Worm (Caenorhabditis elegans): ENCODE measurements around the gene best-3.

best-3 gene

DNA sequence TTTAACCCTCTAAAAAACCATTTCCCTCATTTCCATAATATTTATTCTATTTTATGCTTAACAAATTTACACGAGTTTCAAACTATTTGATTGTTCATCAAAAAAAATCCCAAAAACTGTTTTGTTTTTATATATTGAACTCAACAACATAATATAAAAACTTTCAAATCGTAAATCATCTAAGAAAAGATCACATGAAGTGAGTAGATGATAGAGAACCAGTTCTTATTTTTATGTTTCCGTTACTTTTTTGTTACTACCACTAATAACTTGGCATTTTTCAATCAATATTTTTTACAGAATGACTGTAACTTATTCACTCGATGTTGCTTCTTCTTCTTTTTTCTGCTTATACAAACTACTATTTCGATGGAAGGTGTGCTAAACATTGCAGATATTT lies at the start of gene best-3:
Gene best-3, plus strand, starts transcription at position 301 of the 400 bp plus-strand sequence.
- TF ChIP-seq ref-1 (GFP tag; conservative IDR thresholded peaks at IDR 0.05) (no peak), tab-1 (GFP tag; IDR thresholded peaks at IDR 0.05) (no peak), ztf-23 (GFP tag; IDR thresholded peaks at IDR 0.05) (no peak), ztf-29 (GFP tag; IDR thresholded peaks at IDR 0.05) (no peak), flt-1 (GFP tag; IDR thresholded peaks at IDR 0.05) (no peak), cog-1 (tag; optimal IDR thresholded peaks at IDR 0.05) (no peak), T22C8.4 (GFP tag; IDR thresholded peaks at IDR 0.05) (no peak), klf-2 (GFP tag; conservative IDR thresholded peaks at IDR 0.05) (no peak), med-1 (GFP tag; optimal IDR thresholded peaks at IDR 0.05; ENCODE audit: insufficient read depth) (no peak)

DNA sequence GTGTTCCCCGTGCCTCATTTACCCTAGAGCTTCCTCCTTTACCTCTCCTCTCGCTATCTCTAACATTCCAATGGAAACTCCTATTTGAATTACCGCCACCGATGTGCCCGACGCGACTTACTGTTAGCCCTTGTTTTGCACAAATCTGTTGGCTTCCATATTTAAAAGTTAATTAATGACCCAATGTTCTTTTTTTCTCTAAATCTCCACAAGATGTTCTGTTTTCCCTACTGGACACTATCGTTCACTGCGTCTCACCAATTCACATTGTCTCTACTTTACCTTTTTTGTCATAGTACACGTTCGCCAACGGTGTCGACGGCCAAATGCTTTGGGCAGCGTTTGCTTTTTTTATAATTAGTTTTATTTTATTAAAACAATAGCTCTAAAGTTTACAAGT lies 12.2 kb upstream of the best-3 start:
- TF ChIP-seq klf-2 (GFP tag; conservative IDR thresholded peaks at IDR 0.05) (no peak), ztf-29 (GFP tag; IDR thresholded peaks at IDR 0.05) (no peak), ref-1 (GFP tag; conservative IDR thresholded peaks at IDR 0.05) (no peak), cog-1 (tag; optimal IDR thresholded peaks at IDR 0.05) (no peak), med-1 (GFP tag; optimal IDR thresholded peaks at IDR 0.05; ENCODE audit: insufficient read depth) (no peak), ztf-23 (GFP tag; IDR thresholded peaks at IDR 0.05) (no peak), tab-1 (GFP tag; IDR thresholded peaks at IDR 0.05) (no peak), flt-1 (GFP tag; IDR thresholded peaks at IDR 0.05) (no peak), T22C8.4 (GFP tag; IDR thresholded peaks at IDR 0.05) (no peak)

DNA sequence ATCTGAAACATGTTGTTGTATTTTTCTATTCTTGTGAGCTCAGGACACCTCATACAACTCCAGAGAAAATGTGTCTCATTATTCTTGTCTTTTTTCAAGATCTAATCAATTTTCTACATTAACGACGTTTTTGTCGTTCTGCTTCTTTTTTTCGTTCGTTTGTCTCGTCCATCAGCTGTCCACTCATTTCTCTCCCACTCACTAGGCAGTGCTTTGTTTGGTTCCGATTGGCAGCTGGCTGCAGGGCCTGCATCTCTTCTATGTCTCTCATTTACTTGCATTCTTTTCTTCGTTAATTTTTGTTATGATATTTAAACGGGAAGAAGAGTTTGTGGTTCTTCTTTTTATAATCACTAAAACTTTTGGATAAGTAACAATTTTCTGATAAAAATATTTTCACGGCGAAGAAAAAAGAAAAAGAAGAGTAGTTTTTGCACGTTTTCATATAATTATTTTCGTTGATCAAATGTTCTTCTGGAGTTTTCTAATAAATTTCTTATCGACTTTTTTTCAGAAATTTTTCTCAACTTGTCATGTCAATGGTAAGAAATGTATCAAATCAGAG lies 11.4 kb upstream of the best-3 start, which contains the start of gene 2L52.1:
Gene 2L52.1, plus strand, starts transcription at position 515 of the 565 bp plus-strand sequence.
- no peak for TF ChIP-seq ref-1 (GFP tag; conservative IDR thresholded peaks at IDR 0.05)
- no peak for TF ChIP-seq T22C8.4 (GFP tag; IDR thresholded peaks at IDR 0.05)
- no peak for TF ChIP-seq tab-1 (GFP tag; IDR thresholded peaks at IDR 0.05)
- TF ChIP-seq ztf-29 (GFP tag; IDR thresholded peaks at IDR 0.05) = no peak
- TF ChIP-seq med-1 (GFP tag; optimal IDR thresholded peaks at IDR 0.05; ENCODE audit: insufficient read depth) = no peak
- no peak for TF ChIP-seq cog-1 (tag; optimal IDR thresholded peaks at IDR 0.05)
- TF ChIP-seq klf-2 (GFP tag; conservative IDR thresholded peaks at IDR 0.05) = no peak
- TF ChIP-seq ztf-23 (GFP tag; IDR thresholded peaks at IDR 0.05) = no peak
- TF ChIP-seq flt-1 (GFP tag; IDR thresholded peaks at IDR 0.05) = no peak

DNA sequence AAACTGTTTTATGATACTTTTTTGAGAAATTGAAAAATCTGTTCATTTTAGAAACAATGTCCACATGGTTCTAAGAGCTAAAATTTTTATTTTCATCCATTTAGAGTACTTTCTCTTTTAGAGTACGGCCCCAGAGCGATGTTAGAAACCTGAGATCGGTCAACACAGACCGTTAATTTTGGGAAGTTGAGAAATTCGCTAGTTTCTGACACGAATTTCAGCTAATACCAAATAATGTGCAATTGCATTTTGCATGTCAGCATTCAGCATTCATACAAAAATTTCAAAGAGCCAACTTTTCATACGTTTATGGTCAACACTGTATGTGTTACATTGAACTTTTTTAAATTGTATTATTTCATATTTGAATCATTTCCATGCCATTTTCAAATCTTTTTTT lies 8.0 kb upstream of the best-3 start:
- no peak for TF ChIP-seq med-1 (GFP tag; optimal IDR thresholded peaks at IDR 0.05; ENCODE audit: insufficient read depth)
- no peak for TF ChIP-seq ztf-29 (GFP tag; IDR thresholded peaks at IDR 0.05)
- TF ChIP-seq tab-1 (GFP tag; IDR thresholded peaks at IDR 0.05) = no peak

DNA sequence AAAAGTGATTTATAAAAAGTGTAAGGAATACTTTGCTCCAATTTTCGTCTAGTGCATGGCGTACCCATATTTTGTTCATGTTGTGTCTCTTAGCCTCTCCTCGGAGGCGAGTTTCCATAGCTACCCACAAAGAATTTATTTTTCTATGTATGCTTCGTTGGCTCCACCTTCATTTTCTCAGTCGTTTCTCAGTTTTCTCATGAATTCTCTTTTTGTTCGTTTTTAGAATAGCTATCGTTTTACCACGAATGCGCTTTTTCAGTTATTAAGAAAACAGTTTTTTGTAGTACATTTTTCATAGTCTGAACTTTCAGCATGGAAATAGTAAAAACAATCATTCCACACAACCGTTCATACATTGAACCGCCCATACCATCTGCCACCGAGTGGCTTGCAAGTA lies 6.4 kb upstream of the best-3 start, which contains the start of gene osta-1:
Gene osta-1, plus strand, starts transcription at position 309 of the 400 bp plus-strand sequence.
- TF ChIP-seq ref-1 (GFP tag; conservative IDR thresholded peaks at IDR 0.05) (no peak), ztf-29 (GFP tag; IDR thresholded peaks at IDR 0.05) (no peak), klf-2 (GFP tag; conservative IDR thresholded peaks at IDR 0.05) (no peak)

DNA sequence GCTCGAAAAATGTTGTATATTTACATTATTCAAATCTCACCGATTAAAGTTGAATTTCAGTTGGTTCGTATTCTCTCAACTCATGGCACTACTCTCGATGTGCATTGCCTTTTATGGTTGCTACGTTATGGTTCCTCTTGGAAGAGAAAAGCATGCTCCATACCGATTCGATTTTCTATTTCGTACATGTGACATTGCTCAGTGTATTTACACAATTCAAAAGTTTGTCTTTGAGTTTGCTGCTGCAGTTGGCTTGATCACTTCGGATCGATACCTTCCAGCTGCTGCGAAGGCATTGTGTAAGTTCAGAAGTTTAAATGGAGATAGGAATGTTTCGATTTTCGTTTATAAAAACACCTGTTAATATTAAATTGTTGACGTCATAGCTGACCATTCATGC lies 4.6 kb upstream of the best-3 start:
- TF ChIP-seq ref-1 (GFP tag; conservative IDR thresholded peaks at IDR 0.05) (no peak), tab-1 (GFP tag; IDR thresholded peaks at IDR 0.05) (no peak), klf-2 (GFP tag; conservative IDR thresholded peaks at IDR 0.05) (no peak), cog-1 (tag; optimal IDR thresholded peaks at IDR 0.05) (no peak), flt-1 (GFP tag; IDR thresholded peaks at IDR 0.05) (no peak), ztf-23 (GFP tag; IDR thresholded peaks at IDR 0.05) (no peak), med-1 (GFP tag; optimal IDR thresholded peaks at IDR 0.05; ENCODE audit: insufficient read depth) (no peak), T22C8.4 (GFP tag; IDR thresholded peaks at IDR 0.05) (no peak), ztf-29 (GFP tag; IDR thresholded peaks at IDR 0.05) (no peak)

DNA sequence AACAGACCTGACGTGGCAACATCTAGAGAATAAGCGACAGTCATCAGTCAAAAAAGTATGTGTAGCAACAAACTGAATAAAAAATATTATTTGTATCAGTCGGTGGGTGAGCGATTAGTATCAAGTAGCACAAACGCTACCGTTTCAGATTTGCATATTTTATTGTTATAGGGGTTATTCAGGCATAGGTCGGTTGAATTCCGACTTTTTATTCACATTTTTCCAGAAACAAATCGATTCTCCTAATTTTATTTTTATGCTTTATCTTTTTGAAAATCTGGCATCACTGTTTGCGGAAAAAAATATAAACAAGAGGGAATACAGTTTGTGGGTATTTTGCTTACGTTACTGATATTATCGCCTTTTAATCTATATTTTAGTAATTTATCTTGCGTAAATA lies 1.0 kb upstream of the best-3 start, which contains the start of gene best-4:
Gene best-4, minus strand, starts transcription at position 101 of the 400 bp plus-strand sequence.
- no peak for TF ChIP-seq ztf-29 (GFP tag; IDR thresholded peaks at IDR 0.05)
- no peak for TF ChIP-seq med-1 (GFP tag; optimal IDR thresholded peaks at IDR 0.05; ENCODE audit: insufficient read depth)
- TF ChIP-seq flt-1 (GFP tag; IDR thresholded peaks at IDR 0.05) = no peak
- TF ChIP-seq T22C8.4 (GFP tag; IDR thresholded peaks at IDR 0.05) = no peak
- TF ChIP-seq ztf-23 (GFP tag; IDR thresholded peaks at IDR 0.05) = no peak
- no peak for TF ChIP-seq klf-2 (GFP tag; conservative IDR thresholded peaks at IDR 0.05)
- no peak for TF ChIP-seq tab-1 (GFP tag; IDR thresholded peaks at IDR 0.05)
- TF ChIP-seq cog-1 (tag; optimal IDR thresholded peaks at IDR 0.05) = no peak

DNA sequence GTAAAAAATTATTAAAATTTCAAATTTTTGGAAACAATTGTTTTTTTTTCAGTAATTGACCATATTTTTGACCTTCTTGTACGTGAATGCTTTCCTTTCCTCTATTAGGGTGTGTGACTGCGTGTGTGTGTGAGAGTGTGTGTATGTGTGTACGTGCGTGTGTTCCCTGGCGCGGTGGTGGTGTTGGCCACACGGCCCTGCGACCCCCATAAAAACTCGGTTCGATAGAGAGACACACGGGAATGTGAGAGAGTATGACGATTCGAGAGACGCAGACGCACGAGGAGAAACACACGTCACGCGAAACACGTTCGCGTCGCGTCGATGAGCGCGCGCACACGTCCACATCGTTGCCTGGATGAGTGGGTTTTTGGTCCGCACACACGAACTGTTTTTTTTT lies 6.0 kb downstream of the best-3 start:
- TF ChIP-seq flt-1 (GFP tag; IDR thresholded peaks at IDR 0.05) (no peak), ztf-29 (GFP tag; IDR thresholded peaks at IDR 0.05) (no peak), ztf-23 (GFP tag; IDR thresholded peaks at IDR 0.05) (peak; percentile 53; the same call in 1 of the 2 replicates), cog-1 (tag; optimal IDR thresholded peaks at IDR 0.05) (peak; percentile 57), klf-2 (GFP tag; conservative IDR thresholded peaks at IDR 0.05) (no peak), tab-1 (GFP tag; IDR thresholded peaks at IDR 0.05) (no peak), med-1 (GFP tag; optimal IDR thresholded peaks at IDR 0.05; ENCODE audit: insufficient read depth) (no peak), T22C8.4 (GFP tag; IDR thresholded peaks at IDR 0.05) (peak; percentile 32; the same call in 1 of the 2 replicates), ref-1 (GFP tag; conservative IDR thresholded peaks at IDR 0.05) (no peak)

DNA sequence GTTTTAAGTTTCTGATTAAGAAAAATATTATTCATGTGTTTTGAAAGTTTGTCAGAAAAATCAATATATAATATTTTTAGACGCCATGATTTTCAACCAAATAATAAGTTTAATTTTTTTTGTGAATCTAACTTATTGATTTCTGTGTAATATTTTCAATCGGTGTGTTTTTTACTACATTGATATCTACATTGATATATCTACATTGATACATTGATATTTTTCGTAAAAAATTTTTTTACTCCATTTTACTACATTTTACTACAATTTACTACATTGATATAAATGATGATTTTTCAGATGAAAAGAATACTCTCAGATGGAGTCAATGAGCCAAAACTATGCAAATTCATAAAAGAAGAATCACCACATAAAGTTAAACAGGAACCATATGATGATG lies 6.5 kb downstream of the best-3 start, which contains the start of gene gmeb-1:
Gene gmeb-1, plus strand, starts transcription at position 301 of the 400 bp plus-strand sequence.
- TF ChIP-seq ztf-29 (GFP tag; IDR thresholded peaks at IDR 0.05) (no peak), cog-1 (tag; optimal IDR thresholded peaks at IDR 0.05) (no peak), med-1 (GFP tag; optimal IDR thresholded peaks at IDR 0.05; ENCODE audit: insufficient read depth) (no peak), T22C8.4 (GFP tag; IDR thresholded peaks at IDR 0.05) (no peak), klf-2 (GFP tag; conservative IDR thresholded peaks at IDR 0.05) (no peak), tab-1 (GFP tag; IDR thresholded peaks at IDR 0.05) (no peak), ref-1 (GFP tag; conservative IDR thresholded peaks at IDR 0.05) (no peak), flt-1 (GFP tag; IDR thresholded peaks at IDR 0.05) (no peak), ztf-23 (GFP tag; IDR thresholded peaks at IDR 0.05) (no peak)

DNA sequence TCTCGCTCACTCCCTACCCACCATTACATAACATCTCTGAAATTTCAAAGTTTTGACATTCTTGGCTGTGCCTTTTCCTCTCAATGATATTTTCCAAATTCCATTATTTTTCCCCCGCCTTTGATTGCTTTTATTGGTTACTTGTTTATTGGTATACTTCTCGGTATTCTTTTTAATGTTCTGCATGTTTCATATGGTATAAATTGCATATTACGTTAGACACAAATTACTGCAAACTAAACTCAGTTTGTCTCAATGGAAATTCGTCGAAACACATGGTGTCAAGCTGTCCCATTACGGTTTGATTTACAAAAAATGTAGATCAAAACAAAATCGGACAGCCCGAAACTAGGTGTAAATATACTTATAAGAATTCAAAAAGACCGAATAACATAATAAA lies 9.2 kb downstream of the best-3 start:
- TF ChIP-seq tab-1 (GFP tag; IDR thresholded peaks at IDR 0.05) = no peak
- TF ChIP-seq flt-1 (GFP tag; IDR thresholded peaks at IDR 0.05) = no peak
- no peak for TF ChIP-seq klf-2 (GFP tag; conservative IDR thresholded peaks at IDR 0.05)
- TF ChIP-seq cog-1 (tag; optimal IDR thresholded peaks at IDR 0.05) = no peak
- TF ChIP-seq ref-1 (GFP tag; conservative IDR thresholded peaks at IDR 0.05) = no peak
- no peak for TF ChIP-seq T22C8.4 (GFP tag; IDR thresholded peaks at IDR 0.05)
- no peak for TF ChIP-seq med-1 (GFP tag; optimal IDR thresholded peaks at IDR 0.05; ENCODE audit: insufficient read depth)
